Fruit fly (Drosophila melanogaster): ENCODE measurements around the gene Klp31E.
A peak's percentile ranks its signal among the peaks of the same experiment; 100 is the strongest.

Klp31E gene

dm6 chr2L:10428528-10428927 is 14.7 kb downstream of the Klp31E start, which contains the start of gene CG5188 (continued):
- TF ChIP-seq wdn (GFP tag; IDR thresholded peaks at IDR 0.05) (no peak), CG17612 (GFP tag; IDR thresholded peaks at IDR 0.05) (no peak), TFAM (GFP tag; optimal IDR thresholded peaks at IDR 0.05) (no peak), Nf-YA (GFP tag; IDR thresholded peaks at IDR 0.05) (no peak), D19B (GFP tag; optimal IDR thresholded peaks at IDR 0.05) (no peak), C15 (GFP tag; IDR thresholded peaks at IDR 0.05) (no peak), CG9817 (tag; optimal IDR thresholded peaks at IDR 0.05) (no peak), CG7372 (GFP tag; IDR thresholded peaks at IDR 0.05) (no peak), dmrt11E (tag; optimal IDR thresholded peaks at IDR 0.05) (peak; percentile 42), CG18262 (tag; optimal IDR thresholded peaks at IDR 0.05) (peak; percentile 49), org-1 (GFP tag; optimal IDR thresholded peaks at IDR 0.05) (no peak), danr (GFP tag; IDR thresholded peaks at IDR 0.05) (no peak), CG12744 (GFP tag; optimal IDR thresholded peaks at IDR 0.05) (no peak), sens-2 (GFP tag; IDR thresholded peaks at IDR 0.05) (no peak), CG18599 (GFP tag; optimal IDR thresholded peaks at IDR 0.05) (no peak), Dp (GFP tag; optimal IDR thresholded peaks at IDR 0.05) (peak; percentile 3), CG13287 (GFP tag; IDR thresholded peaks at IDR 0.05; ENCODE audit: partially characterized antibody) (peak; percentile 62; the same call in 1 of the 2 replicates), CG6272 (GFP tag; IDR thresholded peaks at IDR 0.05) (no peak), CG13123 (GFP tag; optimal IDR thresholded peaks at IDR 0.05) (peak; percentile 3), sim (GFP tag; IDR thresholded peaks at IDR 0.05) (no peak), Dbx (GFP tag; IDR thresholded peaks at IDR 0.05) (peak; percentile 66; the same call in 1 of the 3 replicates), CG9215 (GFP tag; IDR thresholded peaks at IDR 0.05) (no peak), CG1529 (GFP tag; optimal IDR thresholded peaks at IDR 0.05) (peak; percentile 9), lab (GFP tag; optimal IDR thresholded peaks at IDR 0.05) (no peak), salm (tag; optimal IDR thresholded peaks at IDR 0.05) (peak; percentile 7), CG31224 (GFP tag; IDR thresholded peaks at IDR 0.05) (0 out of 2 replicates have a peak, but pooled peaks have one; percentile 27), Adf1 (GFP tag; IDR thresholded peaks at IDR 0.05) (no peak), MESR4 (GFP tag; optimal IDR thresholded peaks at IDR 0.05) (peak; percentile 43), kni (GFP tag; optimal IDR thresholded peaks at IDR 0.05) (no peak), CG14965 (GFP tag; optimal IDR thresholded peaks at IDR 0.05; ENCODE audit: borderline replicate concordance) (no peak), Hand (GFP tag; optimal IDR thresholded peaks at IDR 0.05) (no peak), usp (GFP tag; optimal IDR thresholded peaks at IDR 0.05) (no peak), CG2712 (tag; optimal IDR thresholded peaks at IDR 0.05) (peak; percentile 65), fd3F (GFP tag; optimal IDR thresholded peaks at IDR 0.05) (no peak), Opbp (GFP tag; IDR thresholded peaks at IDR 0.05; ENCODE audit: partially characterized antibody) (no peak), gem (tag; optimal IDR thresholded peaks at IDR 0.05) (peak; percentile 74), HmgD (GFP tag; optimal IDR thresholded peaks at IDR 0.05) (no peak), NFAT (GFP tag; IDR thresholded peaks at IDR 0.05) (peak; percentile 74; the same call in 1 of the 2 replicates), dati (GFP tag; IDR thresholded peaks at IDR 0.05) (no peak), nom (GFP tag; optimal IDR thresholded peaks at IDR 0.05) (peak; percentile 49), ranshi (GFP tag; IDR thresholded peaks at IDR 0.05) (peak; percentile 59; the same call in 1 of the 2 replicates), ERR (GFP tag; optimal IDR thresholded peaks at IDR 0.05) (no peak), nerfin-2 (GFP tag; IDR thresholded peaks at IDR 0.05; ENCODE audit: partially characterized antibody) (no peak), hb (GFP tag; IDR thresholded peaks at IDR 0.05; ENCODE audit: partially characterized antibody) (no peak), CG10321 (GFP tag; IDR thresholded peaks at IDR 0.05) (no peak), CG7839 (tag; optimal IDR thresholded peaks at IDR 0.05) (peak; percentile 63), Ssrp (tag; optimal IDR thresholded peaks at IDR 0.05) (peak; percentile 26), crc (GFP tag; optimal IDR thresholded peaks at IDR 0.05) (no peak), CG16779 (GFP tag; IDR thresholded peaks at IDR 0.05) (no peak), yki (optimal IDR thresholded peaks at IDR 0.05) (no peak), Mad (GFP tag; optimal IDR thresholded peaks at IDR 0.05) (no peak), CG12236 (GFP tag; optimal IDR thresholded peaks at IDR 0.05) (no peak)

All from whole organism, embryonic.